Worm (Caenorhabditis elegans) whole organism, midembryonic: ENCODE data around the gene srh-207.
A peak's percentile ranks its signal among the peaks of the same experiment; 100 is the strongest.

Experiments
- T22C8.4 ChIP-seq: fragments of 200-800 bp; sonication (Bioruptor generic); IDR thresholded peaks from 2 replicates; pipeline ENCODE4 v1.3.6; 2022; ENCODE audit warnings: missing genetic modification characterization, missing compliant biosample characterization
- cog-1 ChIP-seq: sonication (generic microtip); optimal IDR thresholded peaks from 2 replicates; lab custom pipeline; 2016; ENCODE audit warnings: missing genetic modification characterization, missing compliant biosample characterization
- flt-1 ChIP-seq: fragments of 200-800 bp; sonication (Bioruptor generic); IDR thresholded peaks from 2 replicates; pipeline ENCODE4 v1.3.6; 2022; ENCODE audit warnings: missing genetic modification characterization, missing compliant biosample characterization
- klf-2 ChIP-seq: fragments of 200-800 bp; sonication (Bioruptor generic); conservative IDR thresholded peaks from 2 replicates; pipeline ENCODE4 v1.3.6; 2022; ENCODE audit warnings: missing genetic modification reagents, missing genetic modification characterization, missing compliant biosample characterization
- med-1 ChIP-seq: sonication (generic microtip); optimal IDR thresholded peaks from 2 replicates; lab custom pipeline; 2017; ENCODE audit warnings: missing genetic modification characterization, mild to moderate bottlenecking, missing compliant biosample characterization, antibody characterized with exemption, missing genetic modification reagents; ENCODE audit not compliant: insufficient read depth
- ref-1 ChIP-seq: fragments of 200-800 bp; sonication (Bioruptor generic); conservative IDR thresholded peaks from 2 replicates; pipeline ENCODE4 v1.3.6; 2022; ENCODE audit warnings: missing genetic modification reagents, missing genetic modification characterization, missing compliant biosample characterization
- tab-1 ChIP-seq: fragments of 200-800 bp; sonication (Bioruptor generic); IDR thresholded peaks from 2 replicates; pipeline ENCODE4 v1.3.6; 2022; ENCODE audit warnings: missing genetic modification characterization, missing compliant biosample characterization
- ztf-23 ChIP-seq: fragments of 200-800 bp; sonication (Bioruptor generic); IDR thresholded peaks from 2 replicates; pipeline ENCODE4 v1.3.6; 2022; ENCODE audit warnings: missing genetic modification reagents, missing genetic modification characterization, missing compliant biosample characterization
- ztf-29 ChIP-seq: fragments of 200-800 bp; sonication (Bioruptor generic); IDR thresholded peaks from 2 replicates; pipeline ENCODE4 v1.3.6; 2022; ENCODE audit warnings: missing genetic modification reagents, missing genetic modification characterization, missing compliant biosample characterization

ce11 chrV:18375551-18375950, 34.5 kb downstream of the srh-207 start:
- TF ChIP-seq ref-1 (GFP tag; lab: Robert Waterston, UW) (no peak), flt-1 (GFP tag; lab: Robert Waterston, UW) (no peak), T22C8.4 (GFP tag; lab: Robert Waterston, UW) (peak; percentile 79), med-1 (GFP tag; lab: Kevin White, UChicago) (no peak), ztf-29 (GFP tag; lab: Robert Waterston, UW) (no peak), cog-1 (tag; lab: Kevin White, UChicago) (no peak), ztf-23 (GFP tag; lab: Robert Waterston, UW) (no peak), klf-2 (GFP tag; lab: Robert Waterston, UW) (no peak), tab-1 (GFP tag; lab: Robert Waterston, UW) (no peak)
